Comparison of ENCODE assay signal across 2 worm cellular contexts in genomic region chrV:1051651-1052050, ce11.
TF ChIP-seq lines count a peak whose summit lies in the region.

No protein-coding gene starts in this region.

TF ChIP-seq in whole organism, L4 larva, 104 proteins besides CTCF, POLR2A, EP300 and RAD21:
- no peak for TF ChIP-seq lir-3 (tag; optimal IDR thresholded peaks at IDR 0.05; lab: Kevin White, UChicago)
- no peak for TF ChIP-seq jun-1 (tag; optimal IDR thresholded peaks at IDR 0.05; lab: Kevin White, UChicago)
- peak; percentile 45 for TF ChIP-seq set-16 (GFP tag; IDR thresholded peaks at IDR 0.05; lab: Robert Waterston, UW)
- 0 out of 2 replicates have a peak, but pooled peaks have one; percentile 30 for TF ChIP-seq egl-43 (GFP tag; IDR thresholded peaks at IDR 0.05; lab: Robert Waterston, UW)
- TF ChIP-seq nhr-237 (tag; optimal IDR thresholded peaks at IDR 0.05; lab: Kevin White, UChicago): no peak
- TF ChIP-seq nhr-42 (GFP tag; IDR thresholded peaks at IDR 0.05; lab: Robert Waterston, UW): no peak
- TF ChIP-seq lsy-2 (tag; optimal IDR thresholded peaks at IDR 0.05; lab: Kevin White, UChicago): no peak
- no peak for TF ChIP-seq spr-3 (GFP tag; optimal IDR thresholded peaks at IDR 0.05; lab: Kevin White, UChicago)
- no peak for TF ChIP-seq lin-13 (GFP tag; optimal IDR thresholded peaks at IDR 0.05; lab: Kevin White, UChicago)

TF ChIP-seq in whole organism, young adult, 124 proteins besides CTCF, POLR2A, EP300 and RAD21:
- no peak for TF ChIP-seq atf-7 (tag; optimal IDR thresholded peaks at IDR 0.05; lab: Kevin White, UChicago)
- peak; percentile 33 for TF ChIP-seq snpc-4 (GFP tag; optimal IDR thresholded peaks at IDR 0.05; lab: Kevin White, UChicago)
- peak in 2 of 4 experiments; percentile 81 to 85 for TF ChIP-seq snpc-4 (tag; optimal IDR thresholded peaks at IDR 0.05; lab: Kevin White, UChicago)
- peak; percentile 63 for TF ChIP-seq snpc-1.1 (tag; optimal IDR thresholded peaks at IDR 0.05; lab: Kevin White, UChicago; ENCODE audit: insufficient read depth)
- TF ChIP-seq bed-2 (GFP tag; IDR thresholded peaks at IDR 0.05; lab: Robert Waterston, UW): no peak
- TF ChIP-seq ets-4 (GFP tag; optimal IDR thresholded peaks at IDR 0.05; lab: Kevin White, UChicago): no peak
- peak; percentile 53 for TF ChIP-seq hmg-1.2 (GFP tag; IDR thresholded peaks at IDR 0.05; lab: Robert Waterston, UW)

Comparison
In these comparisons a context has a peak if more than half of its experiments do, and no peak if none do; other contexts are left out.
1. Of the 7 proteins assayed by ChIP-seq in both whole organism, young adult and whole organism, L4 larva: peak only in whole organism, young adult: snpc-4; only in whole organism, L4 larva: none; in both: none; in neither: 6.